Fruit fly (Drosophila melanogaster): ENCODE measurements around the gene CG12984.
A peak's percentile ranks its signal among the peaks of the same experiment; 100 is the strongest.

CG12984 gene

dm6 chr3L:20962455-20962854 is 29.0 kb upstream of the CG12984 start, which contains the start of gene CG10587:
CG10587 (minus strand) TSS chr3L:20962555.
- TF ChIP-seq CTCF (optimal IDR thresholded peaks at IDR 0.05) (no peak), CG8478 (optimal IDR thresholded peaks at IDR 0.05) (no peak)

- no peak for TF ChIP-seq CTCF (optimal IDR thresholded peaks at IDR 0.05)
Observed at dm6 chr3L:20966662-20967061, 24.8 kb upstream of the CG12984 start, which contains the start of gene CG12983. CG12983 (minus strand) TSS chr3L:20966762.

- TF ChIP-seq CG8478 (optimal IDR thresholded peaks at IDR 0.05) (no peak), CTCF (optimal IDR thresholded peaks at IDR 0.05) (no peak)
Observed at dm6 chr3L:20970563-20970962, 20.9 kb upstream of the CG12984 start, which contains the start of gene CG33287. CG33287 (minus strand) TSS chr3L:20970663.

- TF ChIP-seq CG8478 (optimal IDR thresholded peaks at IDR 0.05) (no peak), CTCF (optimal IDR thresholded peaks at IDR 0.05) (no peak)
Observed at dm6 chr3L:20974600-20974999, 16.9 kb upstream of the CG12984 start, which contains the start of gene CG33286. CG33286 (minus strand) TSS chr3L:20974700.

- TF ChIP-seq CG8478 (optimal IDR thresholded peaks at IDR 0.05) (no peak), CTCF (optimal IDR thresholded peaks at IDR 0.05) (no peak)
Observed at dm6 chr3L:20976383-20976782, 15.1 kb upstream of the CG12984 start.

dm6 chr3L:20976967-20977720 is 14.3 kb upstream of the CG12984 start:
- TF ChIP-seq CG8478 (optimal IDR thresholded peaks at IDR 0.05) (no peak), CTCF (optimal IDR thresholded peaks at IDR 0.05) (no peak)

dm6 chr3L:20980499-20980898 is 11.0 kb upstream of the CG12984 start:
- TF ChIP-seq CG8478 (optimal IDR thresholded peaks at IDR 0.05) (no peak), CTCF (optimal IDR thresholded peaks at IDR 0.05) (no peak)

- TF ChIP-seq CG8478 (optimal IDR thresholded peaks at IDR 0.05) (no peak), CTCF (optimal IDR thresholded peaks at IDR 0.05) (no peak)
Observed at dm6 chr3L:20981724-20982123, 9.7 kb upstream of the CG12984 start.

- no peak for TF ChIP-seq CG8478 (optimal IDR thresholded peaks at IDR 0.05)
- TF ChIP-seq CTCF (optimal IDR thresholded peaks at IDR 0.05), result no peak
Observed at dm6 chr3L:20982544-20982943, 8.9 kb upstream of the CG12984 start.

dm6 chr3L:20983309-20983708 is 8.2 kb upstream of the CG12984 start:
- no peak for TF ChIP-seq CG8478 (optimal IDR thresholded peaks at IDR 0.05)
- TF ChIP-seq CTCF (optimal IDR thresholded peaks at IDR 0.05), result no peak

- TF ChIP-seq CG8478 (optimal IDR thresholded peaks at IDR 0.05) (no peak), CTCF (optimal IDR thresholded peaks at IDR 0.05) (no peak)
Observed at dm6 chr3L:20984414-20985208, 6.9 kb upstream of the CG12984 start.

- TF ChIP-seq CG8478 (optimal IDR thresholded peaks at IDR 0.05) (no peak), CTCF (optimal IDR thresholded peaks at IDR 0.05) (no peak)
Observed at dm6 chr3L:20986929-20987363, 4.5 kb upstream of the CG12984 start.

- TF ChIP-seq CG8478 (optimal IDR thresholded peaks at IDR 0.05) (no peak), CTCF (optimal IDR thresholded peaks at IDR 0.05) (no peak)
Observed at dm6 chr3L:20987895-20988294, 3.6 kb upstream of the CG12984 start.

dm6 chr3L:20988862-20989261 is 2.6 kb upstream of the CG12984 start:
- no peak for TF ChIP-seq CG8478 (optimal IDR thresholded peaks at IDR 0.05)
- TF ChIP-seq CTCF (optimal IDR thresholded peaks at IDR 0.05), result no peak

- TF ChIP-seq CTCF (optimal IDR thresholded peaks at IDR 0.05) (no peak), CG8478 (optimal IDR thresholded peaks at IDR 0.05) (no peak)
Observed at dm6 chr3L:20990231-20990630, 1.2 kb upstream of the CG12984 start.

dm6 chr3L:20999639-21000038 is 8.2 kb downstream of the CG12984 start:
- TF ChIP-seq CTCF (optimal IDR thresholded peaks at IDR 0.05) (peak; percentile 48 to 56), CG8478 (optimal IDR thresholded peaks at IDR 0.05) (no peak)

Measured in S2 (cell line).